Worm (Caenorhabditis elegans): Measurements from ENCODE around the gene got-2.2.

DNA sequence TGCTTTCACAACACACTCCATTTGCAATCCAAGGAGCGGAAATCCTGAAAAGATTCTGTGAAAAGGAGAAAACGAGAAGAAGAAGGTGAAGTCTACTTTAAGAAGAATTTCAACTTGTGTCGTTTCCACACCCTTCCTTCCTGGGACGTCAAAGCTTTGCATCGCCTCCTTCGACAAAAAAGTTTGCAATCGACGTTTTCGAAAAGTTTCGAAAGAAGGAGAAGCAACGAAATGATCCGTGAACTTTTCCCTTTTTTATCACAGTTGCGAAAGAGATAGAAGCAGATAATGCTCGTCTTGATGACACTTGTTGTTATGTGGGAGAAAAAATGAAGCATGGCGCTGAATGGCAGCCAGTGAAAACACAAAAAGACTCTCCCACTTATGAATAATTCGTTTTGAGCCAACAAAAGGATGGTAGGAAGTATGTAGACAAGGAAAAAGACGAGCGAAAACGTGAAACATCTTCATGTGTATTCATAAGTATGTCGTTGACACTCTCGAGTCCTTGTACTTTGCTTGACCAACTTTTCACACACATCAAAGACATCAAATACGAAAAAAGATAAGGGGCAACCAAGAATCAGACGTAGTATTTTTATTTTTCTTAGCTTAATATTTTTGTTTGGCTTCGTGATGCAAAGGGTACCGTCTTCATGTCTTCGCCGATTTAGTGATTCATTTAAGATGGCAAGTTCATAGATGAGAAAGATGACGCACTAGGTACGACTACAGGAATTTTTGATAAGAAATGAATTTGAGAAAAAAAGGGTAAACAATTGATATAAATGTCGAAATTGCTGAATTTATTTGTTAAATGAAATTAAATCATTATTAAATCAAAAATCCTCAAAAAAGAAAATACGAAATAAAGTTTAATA, 8.2 kb downstream of the got-2.2 start:
- TF ChIP-seq nhr-12 (tag; optimal IDR thresholded peaks at IDR 0.05) (no peak), ceh-83 (GFP tag; optimal IDR thresholded peaks at IDR 0.05) (no peak), unc-62 (GFP tag; optimal IDR thresholded peaks at IDR 0.05) (no peak), sptf-1 (tag; optimal IDR thresholded peaks at IDR 0.05) (no peak), ztf-11 (tag; optimal IDR thresholded peaks at IDR 0.05) (no peak), elt-3 (tag; optimal IDR thresholded peaks at IDR 0.05) (no peak), nhr-2 (tag; optimal IDR thresholded peaks at IDR 0.05) (no peak), nhr-237 (tag; optimal IDR thresholded peaks at IDR 0.05) (no peak)
